Worm (Caenorhabditis elegans): ENCODE measurements around the gene K12H4.3.

Gene K12H4.3

DNA sequence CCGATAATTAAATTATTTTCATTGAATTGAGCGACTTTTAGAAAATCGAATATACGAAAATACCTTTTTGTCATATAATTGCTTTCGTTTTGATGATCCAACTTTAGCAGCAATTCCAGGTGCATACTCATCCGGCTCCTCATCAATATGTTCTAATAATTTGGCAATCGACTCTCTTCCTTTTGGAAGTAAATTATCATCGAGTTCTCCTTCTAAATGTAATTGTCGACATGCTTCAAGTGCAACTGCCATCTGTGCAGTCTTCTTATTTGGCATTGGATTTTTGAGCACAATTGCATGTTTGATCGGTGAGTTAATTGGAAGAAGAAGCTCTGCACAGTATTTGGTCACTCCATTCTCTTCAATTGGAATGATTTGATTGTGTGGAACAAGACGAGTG, 31.3 kb downstream of the K12H4.3 start:
- TF ChIP-seq efl-1 (GFP tag; optimal IDR thresholded peaks at IDR 0.05) (no peak), fkh-3 (tag; optimal IDR thresholded peaks at IDR 0.05) (no peak), ZK185.1 (tag; optimal IDR thresholded peaks at IDR 0.05; ENCODE audit: poor library complexity, severe bottlenecking) (no peak), chd-7 (tag; optimal IDR thresholded peaks at IDR 0.05) (no peak), rpc-1 (optimal IDR thresholded peaks at IDR 0.05) (no peak), rpc-1 (tag; optimal IDR thresholded peaks at IDR 0.05) (no peak), lin-26 (GFP tag; IDR thresholded peaks at IDR 0.05) (no peak)

DNA sequence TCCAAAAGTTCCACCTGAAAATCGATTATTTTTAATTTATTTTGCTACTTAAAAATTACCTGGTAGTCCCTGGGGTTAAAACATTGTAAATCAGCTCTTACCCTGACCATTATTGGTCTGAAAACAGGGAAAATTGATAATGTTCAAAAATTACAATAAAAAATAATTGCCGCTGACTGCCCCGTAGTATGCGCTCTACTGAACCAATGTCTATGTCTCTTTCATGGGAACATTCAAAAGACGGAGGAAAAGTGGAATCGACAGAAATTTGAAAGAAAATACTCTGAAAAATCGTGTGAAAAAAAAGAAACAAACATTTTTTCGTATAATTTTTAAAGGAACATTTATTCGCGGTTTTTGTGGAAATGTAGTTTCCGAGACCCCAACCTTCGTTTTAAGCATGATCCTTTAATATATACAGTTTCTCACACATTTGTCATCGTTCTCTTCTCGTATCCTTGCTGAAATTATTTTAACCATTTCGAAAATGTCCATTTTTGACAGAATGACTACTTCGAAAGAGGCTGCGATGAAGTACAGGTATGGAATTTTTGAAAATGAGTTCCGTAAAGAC, 34.4 kb downstream of the K12H4.3 start, which contains the start of the genes dcr-1 and apc-2:
dcr-1 (minus strand) TSS at position 117 of the 574 bp plus-strand sequence.
apc-2 (plus strand) TSS at position 465 of the 574 bp plus-strand sequence.
- TF ChIP-seq atf-7 (tag; optimal IDR thresholded peaks at IDR 0.05) (no peak), egrh-3 (GFP tag; IDR thresholded peaks at IDR 0.05) (no peak), F33H1.4 (GFP tag; IDR thresholded peaks at IDR 0.05) (peak; percentile 63), hmg-20 (GFP tag; IDR thresholded peaks at IDR 0.05) (no peak), Y53F4B.3 (GFP tag; IDR thresholded peaks at IDR 0.05) (no peak), akir-1 (GFP tag; optimal IDR thresholded peaks at IDR 0.05) (no peak), Y95B8A.8 (GFP tag; IDR thresholded peaks at IDR 0.05) (no peak), egl-44 (GFP tag; IDR thresholded peaks at IDR 0.05) (no peak), ama-1 (optimal IDR thresholded peaks at IDR 0.05) (no peak), ama-1 (GFP tag; optimal IDR thresholded peaks at IDR 0.05) (no peak), hlh-12 (tag; optimal IDR thresholded peaks at IDR 0.05) (no peak), lin-54 (GFP tag; optimal IDR thresholded peaks at IDR 0.05) (no peak), B0336.3 (GFP tag; IDR thresholded peaks at IDR 0.05) (no peak), T07F8.4 (tag; optimal IDR thresholded peaks at IDR 0.05) (no peak), somi-1 (GFP tag; optimal IDR thresholded peaks at IDR 0.05) (no peak), lir-1 (GFP tag; conservative IDR thresholded peaks at IDR 0.05) (no peak), ceh-100 (GFP tag; IDR thresholded peaks at IDR 0.05) (no peak), dpl-1 (GFP tag; optimal IDR thresholded peaks at IDR 0.05) (peak; percentile 36), madf-6 (GFP tag; IDR thresholded peaks at IDR 0.05) (0 out of 2 replicates have a peak, but pooled peaks have one; percentile 35), snpc-1.3 (tag; optimal IDR thresholded peaks at IDR 0.05; ENCODE audit: insufficient read depth) (no peak), ztf-22 (GFP tag; optimal IDR thresholded peaks at IDR 0.05) (no peak), efl-1 (GFP tag; optimal IDR thresholded peaks at IDR 0.05) (peak; percentile 67), mxl-1 (tag; optimal IDR thresholded peaks at IDR 0.05) (no peak), K12H6.12 (tag; optimal IDR thresholded peaks at IDR 0.05) (no peak), ZK185.1 (tag; optimal IDR thresholded peaks at IDR 0.05; ENCODE audit: poor library complexity, severe bottlenecking) (no peak), hrde-1 (tag; optimal IDR thresholded peaks at IDR 0.05; ENCODE audit: borderline replicate concordance) (no peak), D2030.7 (GFP tag; IDR thresholded peaks at IDR 0.05) (peak; percentile 32; the same call in 1 of the 2 replicates), madf-8 (GFP tag; conservative IDR thresholded peaks at IDR 0.05) (no peak), rcor-1 (GFP tag; IDR thresholded peaks at IDR 0.05) (no peak), lsl-1 (GFP tag; optimal IDR thresholded peaks at IDR 0.05) (peak; percentile 68), B0261.1 (tag; optimal IDR thresholded peaks at IDR 0.05) (no peak), pha-4 (tag; optimal IDR thresholded peaks at IDR 0.05) (no peak), F57C9.4 (tag; optimal IDR thresholded peaks at IDR 0.05) (no peak), nfyb-1 (GFP tag; IDR thresholded peaks at IDR 0.05) (no peak), ekl-4 (GFP tag; IDR thresholded peaks at IDR 0.05) (no peak), rec-8 (tag; optimal IDR thresholded peaks at IDR 0.05) (no peak), sdz-38 (tag; optimal IDR thresholded peaks at IDR 0.05) (no peak), ceh-58 (GFP tag; IDR thresholded peaks at IDR 0.05) (no peak), ztf-28 (GFP tag; IDR thresholded peaks at IDR 0.05) (no peak), B0019.2 (GFP tag; conservative IDR thresholded peaks at IDR 0.05) (no peak), attf-5 (GFP tag; optimal IDR thresholded peaks at IDR 0.05) (no peak), Y67H2A.10 (GFP tag; conservative IDR thresholded peaks at IDR 0.05) (no peak), ztf-6 (GFP tag; IDR thresholded peaks at IDR 0.05) (no peak)
